Fruit fly (Drosophila melanogaster) whole organism, adult: Measurements from ENCODE around the gene CG11444.

Experiments
- CG11617 ChIP-seq: fragments of 200-800 bp; sonication (Bioruptor generic); optimal IDR thresholded peaks from 2 replicates; lab custom pipeline; 2017; ENCODE audit warnings: mild to moderate bottlenecking, missing biosample characterization, missing genetic modification reagents, missing genetic modification characterization
- CG12768 ChIP-seq: fragments of 200-800 bp; sonication (Bioruptor generic); optimal IDR thresholded peaks from 2 replicates; lab custom pipeline; 2017; ENCODE audit warnings: missing biosample characterization, missing genetic modification characterization, mild to moderate bottlenecking, moderate library complexity, missing genetic modification reagents
- CG14711 ChIP-seq: fragments of 200-800 bp; sonication (Bioruptor generic); optimal IDR thresholded peaks from 2 replicates; lab custom pipeline; 2018; ENCODE audit warnings: missing biosample characterization, mild to moderate bottlenecking, missing genetic modification characterization, moderate library complexity
- CG1620 ChIP-seq: fragments of 200-800 bp; sonication (Bioruptor generic); optimal IDR thresholded peaks from 2 replicates; lab custom pipeline; 2016; ENCODE audit warnings: missing biosample characterization, missing genetic modification characterization
- CG33017 ChIP-seq: fragments of 200-800 bp; sonication (Bioruptor generic); optimal IDR thresholded peaks from 2 replicates; lab custom pipeline; 2018; ENCODE audit warnings: missing biosample characterization, mild to moderate bottlenecking, missing genetic modification characterization, moderate library complexity
- CG5204 ChIP-seq: fragments of 200-800 bp; sonication (Bioruptor generic); optimal IDR thresholded peaks from 2 replicates; lab custom pipeline; 2016; ENCODE audit warnings: missing biosample characterization, missing genetic modification characterization
- CG7045 ChIP-seq: fragments of 200-800 bp; sonication (Bioruptor generic); optimal IDR thresholded peaks from 2 replicates; lab custom pipeline; 2017; ENCODE audit warnings: missing biosample characterization, mild to moderate bottlenecking, missing genetic modification characterization
- CG7101 ChIP-seq: fragments of 200-800 bp; sonication (Bioruptor generic); optimal IDR thresholded peaks from 2 replicates; lab custom pipeline; 2018; ENCODE audit warnings: missing biosample characterization, mild to moderate bottlenecking, missing genetic modification characterization, moderate library complexity
- Clk ChIP-seq: fragments of 200-800 bp; sonication (Bioruptor generic); optimal IDR thresholded peaks from 2 replicates; lab custom pipeline; 2017; ENCODE audit warnings: missing biosample characterization, missing genetic modification characterization
- Crg-1 ChIP-seq: fragments of 200-800 bp; sonication (Bioruptor generic); optimal IDR thresholded peaks from 2 replicates; lab custom pipeline; 2016; ENCODE audit warnings: missing biosample characterization, missing genetic modification characterization
- Hr96 ChIP-seq: fragments of 200-800 bp; sonication (Bioruptor generic); optimal IDR thresholded peaks from 2 replicates; lab custom pipeline; 2016; ENCODE audit warnings: missing biosample characterization, missing genetic modification characterization
- Mnt ChIP-seq: fragments of 200-800 bp; sonication (Bioruptor generic); optimal IDR thresholded peaks from 2 replicates; lab custom pipeline; 2016; ENCODE audit warnings: missing biosample characterization, mild to moderate bottlenecking, missing genetic modification characterization
- bab1 ChIP-seq: fragments of 200-800 bp; sonication (Bioruptor generic); optimal IDR thresholded peaks from 3 replicates; lab custom pipeline; 2019; ENCODE audit warnings: missing biosample characterization, mild to moderate bottlenecking, missing genetic modification characterization, moderate library complexity
- cic ChIP-seq: fragments of 200-800 bp; sonication (Bioruptor generic); optimal IDR thresholded peaks from 2 replicates; lab custom pipeline; 2017; ENCODE audit warnings: missing biosample characterization, mild to moderate bottlenecking, missing genetic modification characterization, moderate library complexity
- cnc ChIP-seq, 2 experiments: fragments of >200 bp; optimal IDR thresholded peaks; 2 replicates each; lab custom pipeline; 2017
- kay ChIP-seq: fragments of 200-800 bp; sonication (Bioruptor generic); peaks from one replicate; lab custom pipeline; 2016; ENCODE audit warnings: missing biosample characterization, missing genetic modification characterization, borderline replicate concordance
- ovo ChIP-seq: fragments of 200-800 bp; sonication (Bioruptor generic); optimal IDR thresholded peaks from 2 replicates; lab custom pipeline; 2016; ENCODE audit warnings: missing biosample characterization, missing genetic modification characterization
- pad ChIP-seq: fragments of 200-800 bp; sonication (Bioruptor generic); optimal IDR thresholded peaks from 3 replicates; lab custom pipeline; 2017; ENCODE audit warnings: missing biosample characterization, missing genetic modification characterization, mild to moderate bottlenecking, moderate library complexity, missing genetic modification reagents
- tj ChIP-seq: fragments of 200-800 bp; sonication (Bioruptor generic); optimal IDR thresholded peaks from 3 replicates; lab custom pipeline; 2017; ENCODE audit warnings: missing biosample characterization, mild to moderate bottlenecking, missing genetic modification characterization, moderate library complexity
- toe ChIP-seq: fragments of 200-800 bp; sonication (Bioruptor generic); optimal IDR thresholded peaks from 2 replicates; lab custom pipeline; 2016; ENCODE audit warnings: missing biosample characterization, missing genetic modification characterization

CG11444 gene

DNA sequence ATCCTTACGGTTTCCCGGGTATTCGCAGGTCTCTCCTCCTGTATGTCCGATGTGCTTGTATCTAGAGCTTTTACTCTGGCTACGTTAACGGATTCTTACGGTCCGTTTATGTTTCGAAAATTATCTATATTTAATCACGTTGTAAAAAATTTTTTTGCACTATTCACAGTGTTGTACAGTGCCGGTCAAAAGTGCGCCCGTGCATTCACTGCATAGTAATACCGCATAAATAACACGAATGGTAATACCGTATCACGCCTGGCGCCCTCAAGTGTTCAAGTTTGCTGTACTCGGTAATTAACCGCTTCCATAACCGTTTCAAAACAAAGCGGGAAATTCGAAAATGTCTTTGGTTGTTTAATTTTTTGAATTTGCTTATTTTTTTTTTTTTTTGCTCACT is at the start of gene CG11444:
Gene CG11444 (minus strand): TSS at position 400 of the 400 bp plus-strand sequence.
- TF ChIP-seq CG1620 (GFP tag; lab: Kevin White, UChicago) (peak; percentile 85), CG7101 (tag; lab: Kevin White, UChicago) (peak; percentile 69), cnc (optimal IDR thresholded peaks at IDR 0.05; lab: Kevin White, UChicago) (no peak), CG12768 (no peak), Hr96 (GFP tag; lab: Kevin White, UChicago) (no peak), ovo (peak; percentile 52), CG33017 (tag; lab: Kevin White, UChicago) (no peak), tj (GFP tag; lab: Kevin White, UChicago) (peak; percentile 12), cic (GFP tag; lab: Kevin White, UChicago) (no peak), Mnt (GFP tag; lab: Kevin White, UChicago) (peak; percentile 92), CG7045 (GFP tag; lab: Kevin White, UChicago) (no peak), CG14711 (peak; percentile 55), bab1 (GFP tag; lab: Kevin White, UChicago) (peak; percentile 73), kay (GFP tag; lab: Kevin White, UChicago) (no peak), Crg-1 (GFP tag; lab: Kevin White, UChicago) (peak; percentile 77), CG5204 (no peak), Clk (GFP tag; lab: Kevin White, UChicago) (no peak), CG11617 (GFP tag; lab: Kevin White, UChicago) (peak; percentile 1), pad (peak; percentile 70), toe (GFP tag; lab: Kevin White, UChicago) (no peak)

DNA sequence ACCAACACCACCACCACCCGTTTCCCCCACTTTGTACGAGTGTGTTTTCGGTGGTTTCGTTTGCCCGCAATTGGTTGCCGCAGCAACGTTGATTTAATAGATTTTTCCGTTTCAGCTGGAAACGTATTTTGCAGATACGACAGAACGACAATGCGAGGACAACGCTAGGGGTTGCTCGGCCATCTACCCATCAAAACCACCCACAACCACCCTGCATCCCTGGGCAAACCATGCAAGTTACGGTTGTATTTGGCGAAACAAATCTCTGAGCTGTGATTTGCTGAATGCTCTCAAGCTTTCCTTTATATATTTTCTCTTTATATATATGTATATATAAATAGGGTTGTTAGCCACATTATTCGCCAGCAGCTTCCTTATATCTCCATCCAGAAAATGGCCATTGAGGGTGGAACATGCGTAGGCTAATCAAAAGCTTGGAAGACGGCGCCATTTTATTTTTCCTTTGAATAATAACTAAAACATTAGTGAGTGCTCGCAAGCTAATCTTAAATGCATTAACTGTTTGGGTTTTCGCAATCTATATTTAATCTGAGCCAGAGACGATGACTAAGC is 45.8 kb upstream of the CG11444 start:
- no peak for TF ChIP-seq kay (GFP tag; lab: Kevin White, UChicago)
- TF ChIP-seq CG5204, result no peak
- TF ChIP-seq Hr96 (GFP tag; lab: Kevin White, UChicago), result no peak
- TF ChIP-seq CG14711, result no peak
- no peak for TF ChIP-seq CG7101 (tag; lab: Kevin White, UChicago)
- TF ChIP-seq tj (GFP tag; lab: Kevin White, UChicago), result no peak
- no peak for TF ChIP-seq toe (GFP tag; lab: Kevin White, UChicago)
- no peak for TF ChIP-seq pad
- no peak for TF ChIP-seq CG33017 (tag; lab: Kevin White, UChicago)
- TF ChIP-seq cnc (optimal IDR thresholded peaks at IDR 0.05; lab: Kevin White, UChicago), result no peak
- TF ChIP-seq bab1 (GFP tag; lab: Kevin White, UChicago), result no peak
- TF ChIP-seq Clk (GFP tag; lab: Kevin White, UChicago), result no peak
- TF ChIP-seq ovo, result no peak
- no peak for TF ChIP-seq CG12768
- TF ChIP-seq CG7045 (GFP tag; lab: Kevin White, UChicago), result no peak
- no peak for TF ChIP-seq CG11617 (GFP tag; lab: Kevin White, UChicago)
- no peak for TF ChIP-seq Mnt (GFP tag; lab: Kevin White, UChicago)
- TF ChIP-seq CG1620 (GFP tag; lab: Kevin White, UChicago), result no peak
- no peak for TF ChIP-seq cic (GFP tag; lab: Kevin White, UChicago)

DNA sequence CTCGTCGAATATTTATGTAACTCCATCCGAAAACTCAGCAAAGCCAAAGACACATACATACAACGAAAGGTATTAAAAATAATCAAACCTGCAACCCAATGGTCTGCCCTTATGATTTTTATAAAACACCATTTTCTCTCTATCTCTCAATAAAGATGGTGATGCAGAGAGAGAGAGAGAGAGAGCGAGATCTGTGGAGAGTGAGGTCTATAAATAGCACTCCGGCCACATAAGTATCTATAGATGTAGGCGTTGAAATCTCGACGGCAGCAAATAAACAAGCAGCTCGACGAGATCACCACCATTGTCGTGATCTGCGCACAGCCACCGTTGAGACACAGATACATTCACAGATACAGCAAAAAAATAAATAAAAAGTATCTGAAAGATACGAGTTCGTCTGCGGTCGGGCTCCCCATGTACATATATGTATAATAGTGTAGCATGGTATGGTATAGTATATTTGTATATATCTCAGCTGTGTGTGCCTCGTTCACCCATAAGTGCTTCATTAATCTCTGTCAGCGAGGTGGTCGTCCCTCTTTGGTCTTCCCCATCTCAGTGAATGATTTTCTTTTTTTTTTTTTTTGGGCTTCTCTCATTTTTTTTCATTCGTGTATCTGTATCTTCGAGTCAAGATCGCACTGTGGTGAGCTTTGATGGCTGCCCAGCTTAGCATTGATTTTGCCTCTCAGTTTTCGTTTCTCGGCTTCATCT is 42.4 kb upstream of the CG11444 start:
- no peak for TF ChIP-seq ovo
- peak; percentile 23 for TF ChIP-seq kay (GFP tag; lab: Kevin White, UChicago)

DNA sequence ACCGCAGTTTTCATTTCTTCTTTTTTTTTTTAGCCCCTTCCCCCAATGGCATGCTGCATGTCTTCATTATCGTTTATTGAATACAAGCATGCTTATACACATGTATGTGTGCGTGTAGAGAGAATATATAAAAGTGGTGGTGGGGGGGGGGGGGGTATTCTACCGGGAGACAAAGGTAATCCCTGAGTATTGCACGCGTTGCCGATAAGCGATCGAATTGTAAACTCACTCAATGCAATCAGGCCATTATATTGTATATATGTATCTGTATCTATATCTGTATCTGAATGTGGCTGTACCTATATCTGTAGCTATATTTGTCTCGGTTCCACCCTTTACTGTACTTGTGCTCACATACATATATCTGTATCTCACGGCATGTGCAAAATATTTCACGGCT is 38.1 kb upstream of the CG11444 start:
- TF ChIP-seq CG7101 (tag; lab: Kevin White, UChicago), result no peak
- TF ChIP-seq Clk (GFP tag; lab: Kevin White, UChicago), result no peak
- TF ChIP-seq Crg-1 (GFP tag; lab: Kevin White, UChicago), result no peak
- no peak for TF ChIP-seq toe (GFP tag; lab: Kevin White, UChicago)
- TF ChIP-seq CG14711, result no peak
- TF ChIP-seq cic (GFP tag; lab: Kevin White, UChicago), result no peak
- no peak for TF ChIP-seq pad
- TF ChIP-seq ovo, result no peak
- TF ChIP-seq tj (GFP tag; lab: Kevin White, UChicago), result no peak
- no peak for TF ChIP-seq bab1 (GFP tag; lab: Kevin White, UChicago)
- no peak for TF ChIP-seq CG5204
- TF ChIP-seq Hr96 (GFP tag; lab: Kevin White, UChicago), result no peak
- no peak for TF ChIP-seq cnc (optimal IDR thresholded peaks at IDR 0.05; lab: Kevin White, UChicago)
- TF ChIP-seq CG11617 (GFP tag; lab: Kevin White, UChicago), result no peak
- TF ChIP-seq Mnt (GFP tag; lab: Kevin White, UChicago), result no peak
- TF ChIP-seq CG33017 (tag; lab: Kevin White, UChicago), result no peak
- TF ChIP-seq CG1620 (GFP tag; lab: Kevin White, UChicago), result no peak

DNA sequence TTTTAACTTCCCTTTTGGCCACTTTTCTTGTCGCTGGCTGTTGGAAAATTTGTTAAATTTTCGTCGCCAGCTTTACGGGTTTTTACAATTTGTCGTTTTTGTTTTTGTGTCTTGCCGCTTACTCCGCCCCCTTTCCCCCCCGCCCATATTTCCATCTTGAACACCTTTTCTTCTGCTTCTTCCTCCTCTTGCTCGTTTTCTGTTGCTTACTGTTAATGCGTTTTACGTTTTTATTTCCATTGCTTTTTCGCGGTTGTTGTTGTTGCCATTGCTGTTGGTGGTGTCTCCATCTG is 36.5 kb upstream of the CG11444 start:
- peak; percentile 55 for TF ChIP-seq tj (GFP tag; lab: Kevin White, UChicago)
- no peak for TF ChIP-seq Crg-1 (GFP tag; lab: Kevin White, UChicago)
- no peak for TF ChIP-seq toe (GFP tag; lab: Kevin White, UChicago)
- peak; percentile 28 for TF ChIP-seq bab1 (GFP tag; lab: Kevin White, UChicago)
